Worm (Caenorhabditis elegans) whole organism, L3 larva: ENCODE measurements around the gene eak-7.
A peak's percentile ranks its signal among the peaks of the same experiment; 100 is the strongest.

ENCODE experiments used
- R02D3.7 ChIP-seq: fragments of 150-350 bp; optimal IDR thresholded peaks from 2 replicates; lab custom pipeline; 2014; ENCODE audit warnings: missing biosample characterization, missing genetic modification characterization
- ZK546.5 ChIP-seq: sonication (generic microtip); optimal IDR thresholded peaks from 2 replicates; lab custom pipeline; 2017; ENCODE audit warnings: missing biosample characterization, missing genetic modification characterization
- aly-2 ChIP-seq: fragments of 150-350 bp; optimal IDR thresholded peaks from 2 replicates; lab custom pipeline; 2014; ENCODE audit warnings: missing biosample characterization, missing genetic modification characterization
- ceh-16 ChIP-seq: sonication (generic microtip); optimal IDR thresholded peaks from 2 replicates; lab custom pipeline; 2017; ENCODE audit warnings: missing biosample characterization, missing genetic modification characterization
- ceh-82 ChIP-seq: fragments of 150-350 bp; optimal IDR thresholded peaks from 2 replicates; lab custom pipeline; 2014; ENCODE audit warnings: missing biosample characterization, missing genetic modification characterization
- daf-12 ChIP-seq: fragments of 150-350 bp; optimal IDR thresholded peaks from 2 replicates; lab custom pipeline; 2014; ENCODE audit warnings: missing biosample characterization, missing genetic modification reagents, missing genetic modification characterization
- egl-27 ChIP-seq: sonication (generic microtip); optimal IDR thresholded peaks from 4 replicates; lab custom pipeline; 2017; ENCODE audit warnings: missing biosample characterization, missing genetic modification reagents, missing genetic modification characterization
- elt-1 ChIP-seq: fragments of 150-350 bp; optimal IDR thresholded peaks from 2 replicates; lab custom pipeline; 2014; ENCODE audit warnings: missing biosample characterization, missing genetic modification characterization
- elt-2 ChIP-seq: sonication (generic microtip); optimal IDR thresholded peaks from 2 replicates; lab custom pipeline; 2016; ENCODE audit warnings: missing genetic modification reagents, mild to moderate bottlenecking, missing genetic modification characterization, missing compliant biosample characterization
- elt-3 ChIP-seq, 3 experiments: fragments of 150-350 bp in 1 of 3; sonication (generic microtip) in 2 of 3; optimal IDR thresholded peaks; 2 replicates in 2 of 3; 4 replicates in 1 of 3; lab custom pipeline; 2014 to 2017; ENCODE audit warnings: missing biosample characterization in 3 of 3, missing genetic modification characterization in 3 of 3
- eor-1 ChIP-seq, 2 experiments: fragments of 150-350 bp; optimal IDR thresholded peaks; 2 replicates each; lab custom pipeline; 2014 to 2018; ENCODE audit warnings: missing biosample characterization in 2 of 2, missing genetic modification characterization in 2 of 2
- fkh-10 ChIP-seq: sonication (generic microtip); optimal IDR thresholded peaks from 2 replicates; lab custom pipeline; 2017; ENCODE audit warnings: missing biosample characterization, missing genetic modification reagents, missing genetic modification characterization
- fkh-2 ChIP-seq: fragments of 150-350 bp; optimal IDR thresholded peaks from 2 replicates; lab custom pipeline; 2014; ENCODE audit warnings: missing biosample characterization, missing genetic modification reagents, missing genetic modification characterization
- fos-1 ChIP-seq: fragments of 150-350 bp; optimal IDR thresholded peaks from 2 replicates; lab custom pipeline; 2014; ENCODE audit warnings: missing biosample characterization, missing genetic modification characterization
- hmg-11 ChIP-seq: sonication (generic microtip); optimal IDR thresholded peaks from 2 replicates; lab custom pipeline; 2016; ENCODE audit warnings: missing genetic modification characterization, missing compliant biosample characterization
- jun-1 ChIP-seq: fragments of 150-350 bp; optimal IDR thresholded peaks from 2 replicates; lab custom pipeline; 2014; ENCODE audit warnings: missing biosample characterization, missing genetic modification reagents, missing genetic modification characterization
- lin-15B ChIP-seq: fragments of 150-350 bp; optimal IDR thresholded peaks from 2 replicates; lab custom pipeline; 2014; ENCODE audit warnings: missing biosample characterization, missing genetic modification characterization
- lin-39 ChIP-seq: fragments of 150-350 bp; optimal IDR thresholded peaks from 2 replicates; lab custom pipeline; 2018; ENCODE audit warnings: missing biosample characterization, missing genetic modification reagents, missing genetic modification characterization
- lsy-12 ChIP-seq: sonication (generic microtip); optimal IDR thresholded peaks from 2 replicates; lab custom pipeline; 2016; ENCODE audit warnings: mild to moderate bottlenecking, missing genetic modification characterization, missing compliant biosample characterization
- nfya-1 ChIP-seq: sonication (generic microtip); optimal IDR thresholded peaks from 2 replicates; lab custom pipeline; 2017; ENCODE audit warnings: missing genetic modification characterization, mild to moderate bottlenecking, missing compliant biosample characterization, antibody characterized with exemption, moderate library complexity; ENCODE audit not compliant: insufficient read depth
- nhr-11 ChIP-seq: fragments of 150-350 bp; optimal IDR thresholded peaks from 2 replicates; lab custom pipeline; 2014; ENCODE audit warnings: missing biosample characterization, missing genetic modification characterization
- nhr-12 ChIP-seq: fragments of 150-350 bp; optimal IDR thresholded peaks from 2 replicates; lab custom pipeline; 2014; ENCODE audit warnings: missing biosample characterization, missing genetic modification characterization
- nhr-23 ChIP-seq: fragments of 150-350 bp; optimal IDR thresholded peaks from 2 replicates; lab custom pipeline; 2014; ENCODE audit warnings: missing biosample characterization, missing genetic modification reagents, missing genetic modification characterization
- nhr-237 ChIP-seq: fragments of 150-350 bp; optimal IDR thresholded peaks from 2 replicates; lab custom pipeline; 2014; ENCODE audit warnings: missing biosample characterization, missing genetic modification characterization
- nhr-25 ChIP-seq: sonication (generic microtip); optimal IDR thresholded peaks from 2 replicates; lab custom pipeline; 2017; ENCODE audit warnings: missing biosample characterization, missing genetic modification characterization
- nhr-28 ChIP-seq: fragments of 150-350 bp; optimal IDR thresholded peaks from 2 replicates; lab custom pipeline; 2014; ENCODE audit warnings: missing biosample characterization, missing genetic modification characterization
- nhr-67 ChIP-seq: fragments of 150-350 bp; optimal IDR thresholded peaks from 2 replicates; lab custom pipeline; 2014; ENCODE audit warnings: missing biosample characterization, missing genetic modification characterization
- nhr-76 ChIP-seq: fragments of 150-350 bp; sonication (generic microtip); optimal IDR thresholded peaks from 5 replicates; lab custom pipeline; 2014; ENCODE audit warnings: missing biosample characterization, missing genetic modification characterization
- pha-4 ChIP-seq: fragments of 150-350 bp; optimal IDR thresholded peaks from 2 replicates; lab custom pipeline; 2014; ENCODE audit warnings: missing biosample characterization, missing genetic modification reagents, missing genetic modification characterization
- pqm-1 ChIP-seq: fragments of 150-350 bp; optimal IDR thresholded peaks from 2 replicates; lab custom pipeline; 2017; ENCODE audit warnings: missing biosample characterization, missing genetic modification characterization, inconsistent platforms
- skn-1 ChIP-seq: fragments of 150-350 bp; optimal IDR thresholded peaks from 2 replicates; lab custom pipeline; 2014; ENCODE audit warnings: missing biosample characterization, missing genetic modification characterization
- snpc-4 ChIP-seq: fragments of 150-350 bp; optimal IDR thresholded peaks from 2 replicates; lab custom pipeline; 2014; ENCODE audit warnings: missing biosample characterization, missing genetic modification characterization
- tbx-2 ChIP-seq: sonication (generic microtip); optimal IDR thresholded peaks from 2 replicates; lab custom pipeline; 2016; ENCODE audit warnings: mild to moderate bottlenecking, missing genetic modification characterization, missing compliant biosample characterization
- unc-39 ChIP-seq: sonication (generic microtip); optimal IDR thresholded peaks from 4 replicates; lab custom pipeline; 2017; ENCODE audit warnings: missing biosample characterization, missing genetic modification characterization
- unc-62 ChIP-seq: fragments of 150-350 bp; sonication (generic microtip); optimal IDR thresholded peaks from 4 replicates; lab custom pipeline; 2014; ENCODE audit warnings: missing biosample characterization, missing genetic modification reagents, missing genetic modification characterization
- zag-1 ChIP-seq: fragments of 150-350 bp; optimal IDR thresholded peaks from 2 replicates; lab custom pipeline; 2014; ENCODE audit warnings: missing biosample characterization, missing genetic modification characterization
- ztf-11 ChIP-seq: fragments of 150-350 bp; optimal IDR thresholded peaks from 2 replicates; lab custom pipeline; 2014; ENCODE audit warnings: missing biosample characterization, missing genetic modification characterization
- ztf-4 ChIP-seq: fragments of 150-350 bp; optimal IDR thresholded peaks from 2 replicates; lab custom pipeline; 2014; ENCODE audit warnings: missing biosample characterization, missing genetic modification characterization

Gene eak-7

ce11 chrIV:12594574-12594973, 28.8 kb upstream of the eak-7 start:
- TF ChIP-seq pha-4 (tag; lab: Kevin White, UChicago) = peak; percentile 73
- TF ChIP-seq nhr-25 (tag; lab: Kevin White, UChicago) = peak; percentile 11
- no peak for TF ChIP-seq nhr-237
- peak; percentile 40 for TF ChIP-seq jun-1 (tag; lab: Kevin White, UChicago)
- peak; percentile 31 for TF ChIP-seq R02D3.7 (tag; lab: Kevin White, UChicago)
- no peak for TF ChIP-seq nhr-12 (tag; lab: Kevin White, UChicago)
- peak; percentile 19 for TF ChIP-seq nhr-23 (tag; lab: Kevin White, UChicago)
- peak; percentile 46 for TF ChIP-seq lin-15B (tag; lab: Kevin White, UChicago)
- TF ChIP-seq elt-1 (tag; lab: Kevin White, UChicago) = no peak
- peak; percentile 53 for TF ChIP-seq lsy-12 (tag; lab: Kevin White, UChicago)
- no peak for TF ChIP-seq nhr-11 (tag; lab: Kevin White, UChicago)
- peak; percentile 62 for TF ChIP-seq elt-2
- peak; percentile 83 for TF ChIP-seq nfya-1 (tag; lab: Kevin White, UChicago)
- TF ChIP-seq pqm-1 = peak; percentile 26
- peak; percentile 43 for TF ChIP-seq tbx-2
- peak; percentile 60 for TF ChIP-seq lin-39 (tag; lab: Kevin White, UChicago)
- TF ChIP-seq ceh-16 = no peak
- TF ChIP-seq ceh-82 (tag; lab: Kevin White, UChicago) = no peak
- peak; percentile 7 for TF ChIP-seq skn-1 (tag; lab: Kevin White, UChicago)
- TF ChIP-seq egl-27 (tag; lab: Kevin White, UChicago) = peak; percentile 6
- peak; percentile 52 for TF ChIP-seq snpc-4 (tag; lab: Kevin White, UChicago)
- peak; percentile 91 for TF ChIP-seq hmg-11 (tag; lab: Kevin White, UChicago)
- no peak for TF ChIP-seq eor-1 (tag; optimal IDR thresholded peaks at IDR 0.05; lab: Kevin White, UChicago)

- TF ChIP-seq unc-62 (GFP tag; lab: Kevin White, UChicago) = no peak
- no peak for TF ChIP-seq nhr-23 (tag; lab: Kevin White, UChicago)
- no peak for TF ChIP-seq lsy-12 (tag; lab: Kevin White, UChicago)
- TF ChIP-seq ztf-11 (tag; lab: Kevin White, UChicago) = no peak
- TF ChIP-seq hmg-11 (tag; lab: Kevin White, UChicago) = no peak
- TF ChIP-seq R02D3.7 (tag; lab: Kevin White, UChicago) = no peak
- no peak for TF ChIP-seq daf-12 (tag; lab: Kevin White, UChicago)
- TF ChIP-seq elt-2 = no peak
- TF ChIP-seq nhr-11 (tag; lab: Kevin White, UChicago) = no peak
- no peak for TF ChIP-seq ztf-4
- no peak for TF ChIP-seq fos-1 (tag; lab: Kevin White, UChicago)
- no peak for TF ChIP-seq zag-1 (tag; lab: Kevin White, UChicago)
- no peak for TF ChIP-seq aly-2
- TF ChIP-seq nhr-76 (tag; lab: Kevin White, UChicago) = no peak
- TF ChIP-seq fkh-10 (GFP tag; lab: Kevin White, UChicago) = no peak
- no peak for TF ChIP-seq nfya-1 (tag; lab: Kevin White, UChicago)
- TF ChIP-seq nhr-28 = no peak
- no peak for TF ChIP-seq pqm-1
These were observed 24.6 kb upstream of the eak-7 start, which contains the start of gene cul-6 for ce11 chrIV:12590373-12590772. cul-6 (minus strand) TSS chrIV:12590451.

DNA sequence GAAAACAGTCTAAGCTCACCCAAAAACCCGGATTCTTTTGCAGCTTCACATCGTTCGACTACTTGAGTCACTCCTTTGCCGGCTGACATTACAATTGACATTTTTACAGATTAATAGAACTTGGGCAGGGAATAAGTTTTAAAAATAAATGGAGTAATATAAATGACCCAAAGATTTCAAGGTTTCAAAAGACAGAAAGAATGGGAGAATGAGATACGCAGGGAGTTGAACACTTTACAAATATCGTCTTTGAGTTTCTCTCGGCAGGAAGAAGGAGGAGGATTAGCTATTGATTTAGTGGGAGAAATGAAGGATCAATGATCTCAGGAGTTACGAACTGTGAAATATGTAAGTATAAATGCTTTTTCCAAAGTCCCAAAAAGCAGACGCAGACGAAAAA, 20.2 kb upstream of the eak-7 start, which contains the start of gene K08E7.8:
Gene K08E7.8, minus strand, starts transcription at position 101 of the 400 bp plus-strand sequence.
- TF ChIP-seq nhr-67 (tag; lab: Kevin White, UChicago) = no peak

DNA sequence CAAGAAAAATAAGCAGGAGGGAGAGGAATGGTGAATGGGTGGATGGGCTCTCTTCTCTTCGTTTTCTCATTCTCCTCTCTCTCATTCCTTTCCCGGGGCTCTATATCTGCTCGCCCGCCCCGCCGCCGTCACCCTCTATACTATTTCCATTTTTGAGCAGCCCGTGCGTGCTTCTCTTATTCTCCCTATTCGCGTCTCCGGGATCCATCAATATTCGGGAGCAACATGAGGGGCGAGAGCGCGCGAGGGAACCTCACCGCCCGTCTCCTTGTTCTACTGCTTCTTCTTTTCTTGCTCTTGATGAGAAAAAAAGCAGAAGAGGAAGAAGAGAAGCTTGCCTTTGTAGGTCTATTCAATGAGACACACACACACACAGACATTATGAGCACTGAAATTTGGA, 18.4 kb upstream of the eak-7 start:
- no peak for TF ChIP-seq elt-2
- TF ChIP-seq R02D3.7 (tag; lab: Kevin White, UChicago) = no peak
- no peak for TF ChIP-seq daf-12 (tag; lab: Kevin White, UChicago)
- peak; percentile 76 for TF ChIP-seq lin-39 (tag; lab: Kevin White, UChicago)
- no peak for TF ChIP-seq snpc-4 (tag; lab: Kevin White, UChicago)
- no peak for TF ChIP-seq nhr-23 (tag; lab: Kevin White, UChicago)
- no peak for TF ChIP-seq nhr-76 (tag; lab: Kevin White, UChicago)
- no peak for TF ChIP-seq unc-39
- no peak for TF ChIP-seq ZK546.5
- no peak for TF ChIP-seq egl-27 (tag; lab: Kevin White, UChicago)
- peak; percentile 59 for TF ChIP-seq fkh-10 (GFP tag; lab: Kevin White, UChicago)
- no peak for TF ChIP-seq pqm-1
- no peak for TF ChIP-seq nhr-25 (tag; lab: Kevin White, UChicago)
- TF ChIP-seq zag-1 (tag; lab: Kevin White, UChicago) = no peak
- TF ChIP-seq elt-3 (tag; optimal IDR thresholded peaks at IDR 0.05; lab: Kevin White, UChicago) = no peak
- TF ChIP-seq ztf-4 = no peak
- no peak for TF ChIP-seq tbx-2
- TF ChIP-seq nfya-1 (tag; lab: Kevin White, UChicago) = peak; percentile 32
- no peak for TF ChIP-seq jun-1 (tag; lab: Kevin White, UChicago)
- no peak for TF ChIP-seq nhr-67 (tag; lab: Kevin White, UChicago)
- TF ChIP-seq fkh-2 (tag; lab: Kevin White, UChicago) = no peak
- no peak for TF ChIP-seq lsy-12 (tag; lab: Kevin White, UChicago)
- TF ChIP-seq fos-1 (tag; lab: Kevin White, UChicago) = no peak
